Worm (Caenorhabditis elegans) whole organism, L4 larva: ENCODE results near the gene egl-13.

Experiments used
- D1046.2 ChIP-seq: fragments of 200-800 bp; sonication (Bioruptor generic); IDR thresholded peaks from 2 replicates; pipeline ENCODE4 v1.3.6; 2022; ENCODE audit warnings: missing genetic modification characterization, missing compliant biosample characterization
- F10B5.3 ChIP-seq: sonication (generic microtip); optimal IDR thresholded peaks from 2 replicates; lab custom pipeline; 2016; ENCODE audit warnings: mild to moderate bottlenecking, missing genetic modification characterization, missing compliant biosample characterization
- F44E2.7 ChIP-seq: fragments of 200-800 bp; sonication (Bioruptor generic); IDR thresholded peaks from 2 replicates; pipeline ENCODE4 v2.1.2; 2022; ENCODE audit warnings: missing genetic modification characterization, missing compliant biosample characterization
- F49E8.2 ChIP-seq: sonication (generic microtip); optimal IDR thresholded peaks from 2 replicates; lab custom pipeline; 2016; ENCODE audit warnings: missing compliant biosample characterization, mild to moderate bottlenecking, missing genetic modification characterization, borderline replicate concordance
- R02D3.7 ChIP-seq: fragments of 150-350 bp; sonication (generic microtip); optimal IDR thresholded peaks from 3 replicates; lab custom pipeline; 2014; ENCODE audit warnings: missing biosample characterization, missing genetic modification characterization
- T26A8.4 ChIP-seq: fragments of 200-800 bp; sonication (Bioruptor generic); IDR thresholded peaks from 2 replicates; pipeline ENCODE4 v1.3.6; 2022; ENCODE audit warnings: missing genetic modification characterization, missing compliant biosample characterization
- Y105C5A.15 ChIP-seq: fragments of 200-800 bp; sonication (Bioruptor generic); IDR thresholded peaks from 2 replicates; pipeline ENCODE4 v1.3.6; 2022; ENCODE audit warnings: missing genetic modification characterization, missing compliant biosample characterization
- Y48G9A.11 ChIP-seq: fragments of 200-800 bp; sonication (Bioruptor generic); IDR thresholded peaks from 2 replicates; pipeline ENCODE4 v1.3.6; 2022; ENCODE audit warnings: missing genetic modification reagents, missing genetic modification characterization, missing compliant biosample characterization
- ZK337.2 ChIP-seq: fragments of 200-800 bp; sonication (Bioruptor generic); IDR thresholded peaks from 2 replicates; pipeline ENCODE4 v1.3.6; 2022; ENCODE audit warnings: missing genetic modification reagents, missing genetic modification characterization, missing compliant biosample characterization
- aha-1 ChIP-seq: fragments of 150-350 bp; peaks from one replicate; lab custom pipeline; 2014; ENCODE audit warnings: missing biosample characterization, missing genetic modification characterization
- arid-1 ChIP-seq: fragments of 200-800 bp; sonication (Bioruptor generic); conservative IDR thresholded peaks from 2 replicates; pipeline ENCODE4 v1.3.6; 2022; ENCODE audit warnings: missing genetic modification reagents, missing genetic modification characterization, missing compliant biosample characterization
- attf-4 ChIP-seq: sonication (generic microtip); optimal IDR thresholded peaks from 3 replicates; lab custom pipeline; 2017; ENCODE audit warnings: missing biosample characterization, missing genetic modification characterization
- ceh-20 ChIP-seq: fragments of 200-800 bp; sonication (Bioruptor generic); IDR thresholded peaks from 2 replicates; pipeline ENCODE4 v1.3.6; 2022; ENCODE audit warnings: missing genetic modification reagents, missing genetic modification characterization, missing compliant biosample characterization
- ceh-32 ChIP-seq: sonication (generic microtip); optimal IDR thresholded peaks from 2 replicates; lab custom pipeline; 2016; ENCODE audit warnings: mild to moderate bottlenecking, missing genetic modification characterization, missing compliant biosample characterization; ENCODE audit not compliant: poor library complexity
- ceh-44 ChIP-seq: fragments of 200-800 bp; sonication (Bioruptor generic); IDR thresholded peaks from 2 replicates; pipeline ENCODE4 v1.3.6; 2022; ENCODE audit warnings: missing genetic modification reagents, missing genetic modification characterization, missing compliant biosample characterization
- ceh-82 ChIP-seq: sonication (generic microtip); optimal IDR thresholded peaks from 2 replicates; lab custom pipeline; 2017; ENCODE audit warnings: missing biosample characterization, missing genetic modification characterization
- cey-2 ChIP-seq: sonication (generic microtip); optimal IDR thresholded peaks from 3 replicates; lab custom pipeline; 2017; ENCODE audit warnings: missing genetic modification characterization, mild to moderate bottlenecking, missing compliant biosample characterization, antibody characterized with exemption, borderline replicate concordance; ENCODE audit not compliant: insufficient read depth
- daf-12 ChIP-seq: fragments of 150-350 bp; optimal IDR thresholded peaks from 2 replicates; lab custom pipeline; 2014; ENCODE audit warnings: missing biosample characterization, missing genetic modification reagents, missing genetic modification characterization
- daf-19 ChIP-seq: fragments of 200-800 bp; sonication (Bioruptor generic); conservative IDR thresholded peaks from 2 replicates; pipeline ENCODE4 v1.3.6; 2022; ENCODE audit warnings: missing genetic modification characterization, missing compliant biosample characterization
- dve-1 ChIP-seq: sonication (generic microtip); optimal IDR thresholded peaks from 2 replicates; lab custom pipeline; 2017; ENCODE audit warnings: antibody characterized with exemption, mild to moderate bottlenecking, missing genetic modification characterization, missing compliant biosample characterization; ENCODE audit not compliant: insufficient read depth
- egl-43 ChIP-seq: fragments of 200-800 bp; sonication (Bioruptor generic); IDR thresholded peaks from 2 replicates; pipeline ENCODE4 v1.3.6; 2022; ENCODE audit warnings: missing genetic modification reagents, missing genetic modification characterization, missing compliant biosample characterization
- fkh-10 ChIP-seq: fragments of 150-350 bp; optimal IDR thresholded peaks from 2 replicates; lab custom pipeline; 2014; ENCODE audit warnings: missing biosample characterization, missing genetic modification reagents, missing genetic modification characterization
- hif-1 ChIP-seq, 2 experiments: sonication (generic microtip); optimal IDR thresholded peaks; 2 replicates each; lab custom pipeline; 2016 to 2017; ENCODE audit warnings: missing compliant biosample characterization in 2 of 2, missing genetic modification characterization in 2 of 2, missing genetic modification reagents in 2 of 2, missing genotype in 2 of 2, mild to moderate bottlenecking in 1 of 2
- lin-1 ChIP-seq: fragments of 200-800 bp; sonication (Bioruptor generic); IDR thresholded peaks from 2 replicates; pipeline ENCODE4 v1.3.6; 2022; ENCODE audit warnings: missing genetic modification reagents, missing genetic modification characterization, missing compliant biosample characterization
- lin-39 ChIP-seq: fragments of 150-350 bp; optimal IDR thresholded peaks from 2 replicates; lab custom pipeline; 2014; ENCODE audit warnings: missing biosample characterization, missing genetic modification reagents, missing genetic modification characterization
- madf-9 ChIP-seq: fragments of 200-800 bp; sonication (Bioruptor generic); conservative IDR thresholded peaks from 2 replicates; pipeline ENCODE4 v1.3.6; 2022; ENCODE audit warnings: missing genetic modification reagents, missing genetic modification characterization, missing compliant biosample characterization
- mdl-1 ChIP-seq, 2 experiments: fragments of 150-350 bp in 1 of 2; sonication (generic microtip) in 1 of 2; optimal IDR thresholded peaks; 2 replicates each; lab custom pipeline; 2014 to 2017; ENCODE audit warnings: missing biosample characterization in 2 of 2, missing genetic modification characterization in 2 of 2
- mdt-29 ChIP-seq: fragments of 200-800 bp; sonication (Bioruptor generic); IDR thresholded peaks from 2 replicates; pipeline ENCODE4 v1.3.6; 2022; ENCODE audit warnings: missing genetic modification reagents, missing genetic modification characterization, missing compliant biosample characterization
- mes-2 ChIP-seq: sonication (generic microtip); optimal IDR thresholded peaks from 2 replicates; lab custom pipeline; 2016; ENCODE audit warnings: missing genotype, mild to moderate bottlenecking, missing genetic modification characterization, missing compliant biosample characterization; ENCODE audit not compliant: poor library complexity, severe bottlenecking
- nhr-10 ChIP-seq: fragments of 150-350 bp; optimal IDR thresholded peaks from 2 replicates; lab custom pipeline; 2014; ENCODE audit warnings: missing biosample characterization, missing genetic modification characterization
- nhr-102 ChIP-seq: sonication (generic microtip); optimal IDR thresholded peaks from 2 replicates; lab custom pipeline; 2016; ENCODE audit warnings: mild to moderate bottlenecking, missing genetic modification characterization, moderate library complexity, missing compliant biosample characterization
- nhr-11 ChIP-seq: fragments of 150-350 bp; optimal IDR thresholded peaks from 2 replicates; lab custom pipeline; 2014; ENCODE audit warnings: missing biosample characterization, missing genetic modification characterization
- nhr-111 ChIP-seq: fragments of 200-800 bp; sonication (Bioruptor generic); optimal IDR thresholded peaks from 2 replicates; lab custom pipeline; 2018; ENCODE audit warnings: mild to moderate bottlenecking, missing genetic modification characterization, missing compliant biosample characterization
- nhr-41 ChIP-seq: fragments of 200-800 bp; sonication (Bioruptor generic); IDR thresholded peaks from 2 replicates; pipeline ENCODE4 v1.3.6; 2022; ENCODE audit warnings: missing genetic modification reagents, missing genetic modification characterization, missing compliant biosample characterization
- php-3 ChIP-seq: fragments of 200-800 bp; sonication (Bioruptor generic); IDR thresholded peaks from 2 replicates; pipeline ENCODE4 v1.3.6; 2022; ENCODE audit warnings: missing genetic modification reagents, missing genetic modification characterization, missing compliant biosample characterization
- rbr-2 ChIP-seq: sonication (generic microtip); optimal IDR thresholded peaks from 2 replicates; lab custom pipeline; 2016; ENCODE audit warnings: missing genotype, missing genetic modification characterization, missing compliant biosample characterization
- snpc-1.2 ChIP-seq: fragments of 200-800 bp; sonication (Bioruptor generic); IDR thresholded peaks from 2 replicates; pipeline ENCODE4 v1.3.6; 2022; ENCODE audit warnings: missing genetic modification reagents, missing genetic modification characterization, missing compliant biosample characterization
- snpc-4 ChIP-seq: fragments of 150-350 bp; optimal IDR thresholded peaks from 2 replicates; lab custom pipeline; 2014; ENCODE audit warnings: missing biosample characterization, missing genetic modification characterization
- spr-1 ChIP-seq: sonication (generic microtip); optimal IDR thresholded peaks from 2 replicates; lab custom pipeline; 2016; ENCODE audit warnings: mild to moderate bottlenecking, missing genetic modification characterization, missing compliant biosample characterization
- tra-1 ChIP-seq: fragments of 200-800 bp; sonication (Bioruptor generic); IDR thresholded peaks from 2 replicates; pipeline ENCODE4 v1.3.6; 2022; ENCODE audit warnings: missing genetic modification reagents, missing genetic modification characterization, missing compliant biosample characterization
- unc-130 ChIP-seq: sonication (generic microtip); optimal IDR thresholded peaks from 2 replicates; lab custom pipeline; 2016; ENCODE audit warnings: missing genetic modification reagents, missing genetic modification characterization, missing compliant biosample characterization
- vab-7 ChIP-seq: fragments of 200-800 bp; sonication (Bioruptor generic); IDR thresholded peaks from 2 replicates; pipeline ENCODE4 v1.3.6; 2022; ENCODE audit warnings: missing genetic modification reagents, missing genetic modification characterization, missing compliant biosample characterization
- zag-1 ChIP-seq: fragments of 150-350 bp; optimal IDR thresholded peaks from 2 replicates; lab custom pipeline; 2014; ENCODE audit warnings: missing biosample characterization, missing genetic modification characterization
- zfp-3 ChIP-seq: fragments of 200-800 bp; sonication (Bioruptor generic); conservative IDR thresholded peaks from 2 replicates; pipeline ENCODE4 v1.3.6; 2022; ENCODE audit warnings: missing genetic modification reagents, missing genetic modification characterization, missing compliant biosample characterization
- zip-11 ChIP-seq: fragments of 200-800 bp; sonication (Bioruptor generic); IDR thresholded peaks from 2 replicates; pipeline ENCODE4 v1.3.6; 2022; ENCODE audit warnings: missing genetic modification characterization, missing compliant biosample characterization
- ztf-11 ChIP-seq: fragments of 150-350 bp; optimal IDR thresholded peaks from 2 replicates; lab custom pipeline; 2014; ENCODE audit warnings: missing biosample characterization, missing genetic modification characterization
- ztf-7 ChIP-seq: fragments of 150-350 bp; optimal IDR thresholded peaks from 2 replicates; lab custom pipeline; 2014; ENCODE audit warnings: missing biosample characterization, missing genetic modification characterization

The egl-13 gene

DNA sequence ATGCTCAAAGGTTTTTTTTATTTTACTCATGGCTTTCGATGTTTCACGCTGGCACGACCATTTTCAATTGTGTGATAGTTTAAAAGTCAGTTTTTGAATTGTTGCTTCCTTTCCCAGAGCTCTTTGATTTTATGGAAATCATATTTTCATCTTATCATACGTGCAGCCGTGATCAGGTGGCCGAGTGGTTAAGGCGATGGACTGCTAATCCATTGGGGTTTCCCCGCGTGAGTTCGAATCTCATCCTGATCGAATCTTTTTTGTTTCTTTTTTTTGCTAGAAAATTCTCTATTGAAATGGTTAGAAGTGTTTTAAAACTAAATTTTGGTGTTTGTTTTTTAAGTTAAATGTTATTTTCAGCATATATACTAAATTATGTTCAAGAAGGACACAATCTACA is 45.6 kb downstream of the egl-13 start (continued):
- TF ChIP-seq Y105C5A.15 (GFP tag; lab: Robert Waterston, UW): 0 out of 2 replicates have a peak, but pooled peaks have one; percentile 46
- TF ChIP-seq tra-1 (GFP tag; lab: Robert Waterston, UW): peak; percentile 28; the same call in 1 of the 2 replicates
- no peak for TF ChIP-seq daf-12 (tag; lab: Kevin White, UChicago)
- TF ChIP-seq ceh-44 (GFP tag; lab: Robert Waterston, UW): peak; percentile 54; the same call in 1 of the 2 replicates
- no peak for TF ChIP-seq zfp-3
- 0 out of 2 replicates have a peak, but pooled peaks have one; percentile 53 for TF ChIP-seq F44E2.7 (GFP tag; lab: Robert Waterston, UW)
- TF ChIP-seq T26A8.4 (GFP tag; lab: Robert Waterston, UW): no peak
- peak; percentile 82 for TF ChIP-seq aha-1 (tag; lab: Kevin White, UChicago)
- peak; percentile 67 for TF ChIP-seq snpc-1.2 (GFP tag; lab: Robert Waterston, UW)
- peak; percentile 59; the same call in 1 of the 2 replicates for TF ChIP-seq madf-9 (GFP tag; lab: Robert Waterston, UW)
- TF ChIP-seq dve-1: peak; percentile 24

ce11 chrX:5710637-5711036 is 47.0 kb downstream of the egl-13 start, which contains the start of gene cat-1:
Gene cat-1, minus strand, starts transcription at chrX:5710737.
- no peak for TF ChIP-seq daf-12 (tag; lab: Kevin White, UChicago)
- no peak for TF ChIP-seq rbr-2
- no peak for TF ChIP-seq daf-19 (GFP tag; lab: Robert Waterston, UW)
- TF ChIP-seq R02D3.7 (tag; lab: Kevin White, UChicago): no peak
- no peak for TF ChIP-seq mdt-29
- no peak for TF ChIP-seq nhr-102 (tag; lab: Kevin White, UChicago)
- TF ChIP-seq ceh-20 (GFP tag; lab: Robert Waterston, UW): no peak
- TF ChIP-seq php-3 (GFP tag; lab: Robert Waterston, UW): no peak
- TF ChIP-seq vab-7: no peak
- no peak for TF ChIP-seq zip-11 (GFP tag; lab: Robert Waterston, UW)
- TF ChIP-seq hif-1 (tag; optimal IDR thresholded peaks at IDR 0.05; lab: Kevin White, UChicago): no peak
- TF ChIP-seq cey-2 (tag; lab: Kevin White, UChicago): no peak
- no peak for TF ChIP-seq Y48G9A.11 (GFP tag; lab: Robert Waterston, UW)
- TF ChIP-seq arid-1 (GFP tag; lab: Robert Waterston, UW): no peak
- no peak for TF ChIP-seq lin-39 (tag; lab: Kevin White, UChicago)
- no peak for TF ChIP-seq nhr-41 (GFP tag; lab: Robert Waterston, UW)
- TF ChIP-seq, all 104 proteins: peak for 0

DNA sequence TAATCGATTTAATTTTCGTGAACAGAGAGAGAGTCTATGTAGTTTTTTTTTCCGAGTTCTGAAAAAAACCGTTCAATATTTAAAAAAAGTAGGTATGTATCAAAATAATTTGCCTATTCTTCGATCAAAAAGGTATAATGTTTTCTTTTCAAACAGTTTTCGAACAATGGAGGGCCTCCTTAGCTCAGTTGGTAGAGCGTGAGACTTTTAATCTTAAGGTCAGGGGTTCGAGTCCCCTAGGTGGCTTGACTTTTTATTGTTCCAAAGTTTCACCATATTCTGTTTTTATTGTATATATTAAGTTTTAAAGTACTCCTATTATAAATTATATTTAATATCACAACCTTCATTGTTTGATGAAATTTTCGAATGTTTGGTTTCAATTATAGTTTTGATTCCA is 49.8 kb downstream of the egl-13 start:
- TF ChIP-seq ZK337.2 (GFP tag; lab: Robert Waterston, UW) (no peak), egl-43 (GFP tag; lab: Robert Waterston, UW) (peak; percentile 80), zag-1 (tag; lab: Kevin White, UChicago) (no peak), daf-12 (tag; lab: Kevin White, UChicago) (no peak), lin-1 (GFP tag; lab: Robert Waterston, UW) (peak; percentile 59; the same call in 1 of the 2 replicates), nhr-10 (tag; lab: Kevin White, UChicago) (no peak), snpc-4 (tag; lab: Kevin White, UChicago) (no peak), mdl-1 (tag; optimal IDR thresholded peaks at IDR 0.05; lab: Kevin White, UChicago) (no peak), nhr-11 (tag; lab: Kevin White, UChicago) (no peak), mes-2 (tag; lab: Kevin White, UChicago) (peak; percentile 67), lin-39 (tag; lab: Kevin White, UChicago) (no peak), hif-1 (tag; optimal IDR thresholded peaks at IDR 0.05; lab: Kevin White, UChicago) (no peak), D1046.2 (GFP tag; lab: Robert Waterston, UW) (peak; percentile 65; the same call in 1 of the 2 replicates), dve-1 (peak; percentile 44), attf-4 (tag; lab: Kevin White, UChicago) (no peak), ceh-32 (no peak), F10B5.3 (no peak), nhr-111 (GFP tag; lab: Kevin White, UChicago) (peak; percentile 43), fkh-10 (GFP tag; lab: Kevin White, UChicago) (no peak), ztf-7 (peak; percentile 35), unc-130 (GFP tag; lab: Kevin White, UChicago) (peak; percentile 67), Y105C5A.15 (GFP tag; lab: Robert Waterston, UW) (peak; percentile 85), F49E8.2 (tag; lab: Kevin White, UChicago) (peak; percentile 43), ztf-11 (no peak), ceh-82 (tag; lab: Kevin White, UChicago) (no peak), Y48G9A.11 (GFP tag; lab: Robert Waterston, UW) (no peak; the same call in 1 of the 2 replicates), spr-1 (tag; lab: Kevin White, UChicago) (peak; percentile 27), vab-7 (peak; percentile 87)
